Worm (Caenorhabditis elegans): Measurements from ENCODE around the gene fbxa-156.

ce11 chrV:17871049-17871448 lies 25.5 kb downstream of the fbxa-156 start, which contains the start of gene phf-14:
- TF ChIP-seq dmd-6 (GFP tag; IDR thresholded peaks at IDR 0.05) (no peak), zip-11 (GFP tag; IDR thresholded peaks at IDR 0.05) (no peak), fkh-10 (GFP tag; optimal IDR thresholded peaks at IDR 0.05) (no peak), set-16 (GFP tag; IDR thresholded peaks at IDR 0.05) (no peak), arid-1 (GFP tag; conservative IDR thresholded peaks at IDR 0.05) (no peak)

All from whole organism, L4 larva.